Fruit fly (Drosophila melanogaster) whole organism, embryonic: Measurements from ENCODE around the gene CG32537.

Source experiments
- Bgb ChIP-seq: fragments of 200-800 bp; sonication (Bioruptor generic); IDR thresholded peaks from 2 replicates; pipeline ENCODE4 v1.3.6; 2022; ENCODE audit warnings: missing biosample characterization, missing genetic modification characterization; ENCODE audit not compliant: partially characterized antibody
- CG10979 ChIP-seq: fragments of 200-800 bp; sonication (Bioruptor generic); optimal IDR thresholded peaks from 2 replicates; lab custom pipeline; 2018; ENCODE audit warnings: missing biosample characterization, mild to moderate bottlenecking, missing genetic modification characterization, moderate library complexity
- CG11398 ChIP-seq: fragments of 200-800 bp; sonication (Bioruptor generic); optimal IDR thresholded peaks from 2 replicates; lab custom pipeline; 2016; ENCODE audit warnings: missing biosample characterization, missing genetic modification characterization
- CG12071 ChIP-seq: fragments of 200-800 bp; sonication (Bioruptor generic); optimal IDR thresholded peaks from 3 replicates; lab custom pipeline; 2018; ENCODE audit warnings: missing biosample characterization, mild to moderate bottlenecking, missing genetic modification characterization
- CG12104 ChIP-seq: fragments of 200-800 bp; sonication (Bioruptor generic); optimal IDR thresholded peaks from 3 replicates; lab custom pipeline; 2016; ENCODE audit warnings: missing biosample characterization, missing genetic modification characterization
- CG13287 ChIP-seq: fragments of 200-800 bp; sonication (Bioruptor generic); IDR thresholded peaks from 2 replicates; pipeline ENCODE4 v1.3.6; 2022; ENCODE audit warnings: missing biosample characterization, missing genetic modification characterization; ENCODE audit not compliant: partially characterized antibody
- CG14710 ChIP-seq: fragments of 200-800 bp; sonication (Bioruptor generic); optimal IDR thresholded peaks from 3 replicates; lab custom pipeline; 2019; ENCODE audit warnings: missing biosample characterization, mild to moderate bottlenecking, missing genetic modification characterization, moderate library complexity
- CG16779 ChIP-seq: fragments of 200-800 bp; sonication (Bioruptor generic); IDR thresholded peaks from 2 replicates; pipeline ENCODE4 v1.3.6; 2022; ENCODE audit warnings: missing biosample characterization, missing genetic modification characterization
- CG2712 ChIP-seq: fragments of 200-800 bp; optimal IDR thresholded peaks from 3 replicates; lab custom pipeline; 2019; ENCODE audit warnings: missing biosample characterization, mild to moderate bottlenecking, missing genetic modification characterization, moderate library complexity
- CG30020 ChIP-seq: fragments of 200-800 bp; optimal IDR thresholded peaks from 2 replicates; lab custom pipeline; 2019; ENCODE audit warnings: missing biosample characterization, mild to moderate bottlenecking, missing genetic modification characterization, moderate library complexity
- CG33557 ChIP-seq: fragments of 200-800 bp; sonication (Bioruptor generic); optimal IDR thresholded peaks from 2 replicates; lab custom pipeline; 2019; ENCODE audit warnings: missing biosample characterization, mild to moderate bottlenecking, missing genetic modification characterization, moderate library complexity
- CG34376 ChIP-seq: fragments of 200-800 bp; sonication (Bioruptor generic); optimal IDR thresholded peaks from 2 replicates; lab custom pipeline; 2018; ENCODE audit warnings: missing biosample characterization, mild to moderate bottlenecking, missing genetic modification characterization
- CG3726 ChIP-seq: fragments of 200-800 bp; sonication (Bioruptor generic); IDR thresholded peaks from 3 replicates; pipeline ENCODE4, ENCODE4 v1.3.6; 2022; ENCODE audit warnings: missing biosample characterization, missing genetic modification characterization
- CG3995 ChIP-seq: fragments of 200-800 bp; sonication (Bioruptor generic); optimal IDR thresholded peaks from 3 replicates; lab custom pipeline; 2016; ENCODE audit warnings: missing biosample characterization, missing genetic modification characterization
- CG4404 ChIP-seq: fragments of 200-800 bp; sonication (Bioruptor generic); IDR thresholded peaks from 2 replicates; pipeline ENCODE4 v1.3.6; 2022; ENCODE audit warnings: missing biosample characterization, missing genetic modification characterization
- CG5953 ChIP-seq: fragments of 200-800 bp; sonication (Bioruptor generic); IDR thresholded peaks from 2 replicates; pipeline ENCODE4 v1.3.6; 2022; ENCODE audit warnings: missing biosample characterization, missing genetic modification characterization
- CG6175 ChIP-seq: fragments of 200-800 bp; sonication (Bioruptor generic); IDR thresholded peaks from 3 replicates; pipeline ENCODE4 v1.3.6; 2022; ENCODE audit warnings: missing biosample characterization, missing genetic modification characterization
- CG7839 ChIP-seq: fragments of 200-800 bp; sonication (Bioruptor generic); optimal IDR thresholded peaks from 3 replicates; lab custom pipeline; 2018; ENCODE audit warnings: missing biosample characterization, mild to moderate bottlenecking, missing genetic modification characterization, moderate library complexity
- CG8089 ChIP-seq: fragments of 200-800 bp; sonication (Bioruptor generic); optimal IDR thresholded peaks from 3 replicates; lab custom pipeline; 2016; ENCODE audit warnings: missing biosample characterization, missing genetic modification characterization
- Doc2 ChIP-seq: fragments of 200-800 bp; sonication (Bioruptor generic); IDR thresholded peaks from 2 replicates; pipeline ENCODE4 v1.3.6; 2022; ENCODE audit warnings: missing biosample characterization, missing genetic modification characterization
- E2f2 ChIP-seq: fragments of 200-800 bp; sonication (Bioruptor generic); IDR thresholded peaks from 2 replicates; pipeline ENCODE4 v1.3.6; 2022; ENCODE audit warnings: missing biosample characterization, missing genetic modification characterization
- Ets97D ChIP-seq: fragments of 200-800 bp; sonication (Bioruptor generic); optimal IDR thresholded peaks from 3 replicates; lab custom pipeline; 2016; ENCODE audit warnings: missing biosample characterization, missing genetic modification characterization
- Hand ChIP-seq: fragments of 200-800 bp; sonication (Bioruptor generic); optimal IDR thresholded peaks from 2 replicates; lab custom pipeline; 2017; ENCODE audit warnings: mild to moderate bottlenecking, missing biosample characterization, missing genetic modification reagents, missing genetic modification characterization
- Hr39 ChIP-seq: fragments of >200 bp; optimal IDR thresholded peaks from 2 replicates; lab custom pipeline; 2017
- Jarid2 ChIP-seq: fragments of 200-800 bp; sonication (Bioruptor generic); optimal IDR thresholded peaks from 3 replicates; lab custom pipeline; 2017; ENCODE audit warnings: mild to moderate bottlenecking, missing biosample characterization, missing genetic modification reagents, missing genetic modification characterization
- MESR4 ChIP-seq: fragments of 200-800 bp; sonication (Bioruptor generic); optimal IDR thresholded peaks from 2 replicates; lab custom pipeline; 2018; ENCODE audit warnings: missing biosample characterization, mild to moderate bottlenecking, missing genetic modification characterization, moderate library complexity
- Oaz ChIP-seq: fragments of 200-800 bp; sonication (Bioruptor generic); IDR thresholded peaks from 2 replicates; pipeline ENCODE4 v1.3.6; 2022; ENCODE audit warnings: missing biosample characterization, missing genetic modification characterization
- Scr ChIP-seq: fragments of 200-800 bp; sonication (Bioruptor generic); IDR thresholded peaks from 2 replicates; pipeline ENCODE4 v1.3.6; 2022; ENCODE audit warnings: missing biosample characterization, missing genetic modification characterization; ENCODE audit not compliant: partially characterized antibody
- Side ChIP-seq: fragments of 200-800 bp; sonication (Bioruptor generic); optimal IDR thresholded peaks from 2 replicates; lab custom pipeline; 2016; ENCODE audit warnings: missing biosample characterization, missing genetic modification characterization
- Sry-β ChIP-seq: fragments of 200-800 bp; sonication (Bioruptor generic); optimal IDR thresholded peaks from 2 replicates; lab custom pipeline; 2018; ENCODE audit warnings: missing biosample characterization, mild to moderate bottlenecking, missing genetic modification characterization, moderate library complexity
- ara ChIP-seq: fragments of 200-800 bp; sonication (Bioruptor generic); IDR thresholded peaks from 2 replicates; pipeline ENCODE4 v1.3.6; 2022; ENCODE audit warnings: missing biosample characterization, missing genetic modification characterization
- bsh ChIP-seq, 2 experiments: fragments of 200-800 bp; sonication (Bioruptor generic); optimal IDR thresholded peaks; 2 replicates each; lab custom pipeline; 2017 to 2018; ENCODE audit warnings: mild to moderate bottlenecking in 2 of 2, missing biosample characterization in 2 of 2, missing genetic modification characterization in 2 of 2, moderate library complexity in 1 of 2
- dm ChIP-seq: fragments of 200-800 bp; sonication (Bioruptor generic); optimal IDR thresholded peaks from 3 replicates; lab custom pipeline; 2016; ENCODE audit warnings: missing biosample characterization, missing genetic modification characterization
- fd3F ChIP-seq: fragments of 200-800 bp; sonication (Bioruptor generic); optimal IDR thresholded peaks from 2 replicates; lab custom pipeline; 2018; ENCODE audit warnings: missing biosample characterization, mild to moderate bottlenecking, missing genetic modification characterization, moderate library complexity
- fd96Cb ChIP-seq: fragments of 200-800 bp; sonication (Bioruptor generic); optimal IDR thresholded peaks from 2 replicates; lab custom pipeline; 2018; ENCODE audit warnings: missing biosample characterization, mild to moderate bottlenecking, missing genetic modification characterization, moderate library complexity
- hth ChIP-seq: fragments of >200 bp; optimal IDR thresholded peaks from 2 replicates; lab custom pipeline; 2017; ENCODE audit warnings: inconsistent platforms
- ind ChIP-seq: fragments of 200-800 bp; sonication (Bioruptor generic); optimal IDR thresholded peaks from 3 replicates; lab custom pipeline; 2016; ENCODE audit warnings: missing biosample characterization, missing genetic modification characterization
- jing ChIP-seq: fragments of 200-800 bp; sonication (Bioruptor generic); optimal IDR thresholded peaks from 2 replicates; lab custom pipeline; 2018; ENCODE audit warnings: missing biosample characterization, mild to moderate bottlenecking, missing genetic modification characterization
- klu ChIP-seq: fragments of 200-800 bp; sonication (Bioruptor generic); IDR thresholded peaks from 2 replicates; pipeline ENCODE4 v1.3.6; 2022; ENCODE audit warnings: missing biosample characterization, missing genetic modification characterization
- mld ChIP-seq: fragments of 200-800 bp; sonication (Bioruptor generic); IDR thresholded peaks from 3 replicates; pipeline ENCODE4 v1.3.6; 2022; ENCODE audit warnings: missing biosample characterization, missing genetic modification characterization; ENCODE audit not compliant: partially characterized antibody
- pho ChIP-seq: fragments of 200-800 bp; sonication (Bioruptor generic); optimal IDR thresholded peaks from 2 replicates; lab custom pipeline; 2016; ENCODE audit warnings: missing biosample characterization, missing genetic modification characterization
- pros ChIP-seq: fragments of 200-800 bp; sonication (Bioruptor generic); optimal IDR thresholded peaks from 3 replicates; lab custom pipeline; 2019; ENCODE audit warnings: missing biosample characterization, mild to moderate bottlenecking, missing genetic modification characterization, moderate library complexity
- pum ChIP-seq: fragments of 200-800 bp; sonication (Bioruptor generic); optimal IDR thresholded peaks from 2 replicates; lab custom pipeline; 2016; ENCODE audit warnings: missing biosample characterization, missing genetic modification characterization
- ro ChIP-seq: fragments of 200-800 bp; sonication (Bioruptor generic); IDR thresholded peaks from 2 replicates; pipeline ENCODE4 v1.3.6; 2022; ENCODE audit warnings: missing biosample characterization, missing genetic modification characterization
- sc ChIP-seq, 3 experiments: fragments of >200 bp in 2 of 3; fragments of 200-800 bp in 1 of 3; sonication (Bioruptor generic) in 1 of 3; optimal IDR thresholded peaks; 2 replicates in 2 of 3; 3 replicates in 1 of 3; lab custom pipeline; 2017; ENCODE audit warnings: mild to moderate bottlenecking in 1 of 3, missing biosample characterization in 1 of 3, missing genetic modification characterization in 1 of 3, missing genetic modification reagents in 1 of 3
- sna ChIP-seq: fragments of 200-800 bp; sonication (Bioruptor generic); IDR thresholded peaks from 2 replicates; pipeline ENCODE4 v1.3.6; 2022; ENCODE audit warnings: missing biosample characterization, missing genetic modification characterization; ENCODE audit not compliant: partially characterized antibody
- so ChIP-seq: fragments of 200-800 bp; sonication (Bioruptor generic); IDR thresholded peaks from 3 replicates; pipeline ENCODE4 v1.3.6; 2022; ENCODE audit warnings: missing biosample characterization, missing genetic modification characterization
- ssp ChIP-seq: fragments of 200-800 bp; sonication (Bioruptor generic); IDR thresholded peaks from 2 replicates; pipeline ENCODE4 v1.3.6; 2022; ENCODE audit warnings: missing biosample characterization, missing genetic modification characterization
- tio ChIP-seq: fragments of 200-800 bp; sonication (Bioruptor generic); optimal IDR thresholded peaks from 2 replicates; lab custom pipeline; 2017; ENCODE audit warnings: missing biosample characterization, missing genetic modification characterization, inconsistent platforms
- tna ChIP-seq: fragments of 200-800 bp; sonication (Bioruptor generic); IDR thresholded peaks from 2 replicates; pipeline ENCODE4 v1.3.6; 2022; ENCODE audit warnings: missing biosample characterization, missing genetic modification characterization; ENCODE audit not compliant: partially characterized antibody
- twi ChIP-seq: fragments of 200-800 bp; optimal IDR thresholded peaks from 2 replicates; lab custom pipeline; 2019; ENCODE audit warnings: missing biosample characterization, mild to moderate bottlenecking, missing genetic modification characterization, moderate library complexity

The CG32537 gene

DNA sequence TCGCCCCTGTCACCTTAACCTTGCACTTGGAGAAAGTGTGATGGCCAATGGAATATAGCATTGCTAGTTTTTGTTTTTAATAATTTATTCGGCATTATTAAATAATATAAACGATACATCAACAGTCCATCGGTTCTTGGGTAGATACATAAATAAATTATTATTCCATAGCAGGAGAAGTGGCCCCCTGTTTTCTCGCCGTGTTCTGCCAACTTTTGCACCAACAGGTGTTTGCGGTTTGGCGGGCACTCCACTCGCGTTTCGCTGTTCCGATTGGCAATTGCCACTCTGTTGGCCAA, 47.4 kb upstream of the CG32537 start (continued):
- TF ChIP-seq Scr (GFP tag; lab: Robert Waterston, UW) (no peak), CG3726 (GFP tag; lab: Robert Waterston, UW) (no peak), Doc2 (GFP tag; lab: Robert Waterston, UW) (no peak), tna (GFP tag; lab: Robert Waterston, UW) (no peak), E2f2 (GFP tag; lab: Robert Waterston, UW) (peak; percentile 55), pros (peak; percentile 21), MESR4 (peak; percentile 1), CG34376 (GFP tag; lab: Kevin White, UChicago) (peak; percentile 70), CG7839 (tag; lab: Kevin White, UChicago) (peak; percentile 85), ara (GFP tag; lab: Robert Waterston, UW) (peak; percentile 55), hth (lab: Kevin White, UChicago) (no peak), CG10979 (tag; lab: Kevin White, UChicago) (peak; percentile 78), jing (peak; percentile 64), CG2712 (tag; lab: Kevin White, UChicago) (peak; percentile 83), sc (optimal IDR thresholded peaks at IDR 0.05; lab: Kevin White, UChicago) (no peak), sc (GFP tag; optimal IDR thresholded peaks at IDR 0.05; lab: Kevin White, UChicago) (peak; percentile 14), tio (peak; percentile 49), Sry-β (GFP tag; lab: Kevin White, UChicago) (no peak), ssp (GFP tag; lab: Robert Waterston, UW) (peak; percentile 66), Bgb (GFP tag; lab: Robert Waterston, UW) (0 out of 2 replicates have a peak, but pooled peaks have one; percentile 3), pho (peak; percentile 84), so (peak; percentile 85), CG4404 (GFP tag; lab: Robert Waterston, UW) (peak; percentile 72; the same call in 1 of the 2 replicates), CG14710 (peak; percentile 66), fd96Cb (tag; lab: Kevin White, UChicago) (peak; percentile 78), ro (GFP tag; lab: Robert Waterston, UW) (no peak), twi (tag; lab: Kevin White, UChicago) (peak; percentile 39), Hr39 (no peak), CG8089 (GFP tag; lab: Kevin White, UChicago) (peak; percentile 48), CG12104 (GFP tag; lab: Kevin White, UChicago) (peak; percentile 16), pum (GFP tag; lab: Kevin White, UChicago) (peak; percentile 39), CG5953 (GFP tag; lab: Robert Waterston, UW) (no peak), sna (no peak), CG33557 (GFP tag; lab: Kevin White, UChicago) (no peak), CG6175 (GFP tag; lab: Robert Waterston, UW) (peak; percentile 76; the same call in 2 of the 3 replicates), Side (GFP tag; lab: Kevin White, UChicago) (peak; percentile 46), ind (peak; percentile 81), CG11398 (GFP tag; lab: Kevin White, UChicago) (peak; percentile 20), CG30020 (tag; lab: Kevin White, UChicago) (no peak), Oaz (GFP tag; lab: Robert Waterston, UW) (peak; percentile 47; the same call in 1 of the 2 replicates), CG16779 (GFP tag; lab: Robert Waterston, UW) (peak; percentile 83), CG3995 (GFP tag; lab: Kevin White, UChicago) (no peak), mld (GFP tag; lab: Robert Waterston, UW) (no peak), Hand (GFP tag; lab: Kevin White, UChicago) (peak; percentile 83), bsh (GFP tag; optimal IDR thresholded peaks at IDR 0.05; lab: Kevin White, UChicago) (peak; percentile 85 to 87), Jarid2 (GFP tag; lab: Kevin White, UChicago) (peak; percentile 64), CG13287 (GFP tag; lab: Robert Waterston, UW) (no peak), CG12071 (GFP tag; lab: Kevin White, UChicago) (peak; percentile 69), klu (peak; percentile 58; the same call in 1 of the 2 replicates), fd3F (GFP tag; lab: Kevin White, UChicago) (peak; percentile 71), Ets97D (peak; percentile 26), dm (GFP tag; lab: Kevin White, UChicago) (peak; percentile 55)
